Fruit fly (Drosophila melanogaster) whole organism, embryonic: Measurements from ENCODE around the gene mol.
A peak's percentile ranks its signal among the peaks of the same experiment; 100 is the strongest.

Experiments used
- Atf6 ChIP-seq: fragments of 200-800 bp; sonication (Bioruptor generic); IDR thresholded peaks from 2 replicates; pipeline ENCODE4 v1.3.6; 2022; ENCODE audit warnings: missing biosample characterization, missing genetic modification characterization
- CG10147 ChIP-seq: fragments of 200-800 bp; sonication (Bioruptor generic); optimal IDR thresholded peaks from 2 replicates; lab custom pipeline; 2019; ENCODE audit warnings: missing biosample characterization, mild to moderate bottlenecking, missing genetic modification characterization, moderate library complexity
- CG10979 ChIP-seq: fragments of 200-800 bp; sonication (Bioruptor generic); optimal IDR thresholded peaks from 2 replicates; lab custom pipeline; 2018; ENCODE audit warnings: missing biosample characterization, mild to moderate bottlenecking, missing genetic modification characterization, moderate library complexity
- CG11093 ChIP-seq: fragments of 200-800 bp; sonication (Bioruptor generic); IDR thresholded peaks from 3 replicates; pipeline ENCODE4 v1.3.6; 2022; ENCODE audit warnings: missing biosample characterization, missing genetic modification characterization
- CG12391 ChIP-seq: fragments of 200-800 bp; sonication (Bioruptor generic); optimal IDR thresholded peaks from 3 replicates; lab custom pipeline; 2018; ENCODE audit warnings: missing biosample characterization, mild to moderate bottlenecking, missing genetic modification characterization, moderate library complexity
- CG13123 ChIP-seq: fragments of 200-800 bp; sonication (Bioruptor generic); optimal IDR thresholded peaks from 2 replicates; lab custom pipeline; 2016; ENCODE audit warnings: missing biosample characterization, missing genetic modification characterization
- CG14014 ChIP-seq: fragments of 200-800 bp; sonication (Bioruptor generic); IDR thresholded peaks from 2 replicates; pipeline ENCODE4 v1.3.6; 2022; ENCODE audit warnings: missing biosample characterization, missing genetic modification characterization
- CG15073 ChIP-seq: fragments of 200-800 bp; sonication (Bioruptor generic); optimal IDR thresholded peaks from 2 replicates; lab custom pipeline; 2016; ENCODE audit warnings: missing biosample characterization, missing genetic modification characterization
- CG16813 ChIP-seq: fragments of 200-800 bp; sonication (Bioruptor generic); IDR thresholded peaks from 3 replicates; pipeline ENCODE4 v1.3.6; 2022; ENCODE audit warnings: missing biosample characterization, missing genetic modification characterization; ENCODE audit not compliant: partially characterized antibody
- CG31441 ChIP-seq: fragments of 200-800 bp; sonication (Bioruptor generic); IDR thresholded peaks from 2 replicates; pipeline ENCODE4 v1.3.6; 2022; ENCODE audit warnings: missing biosample characterization, missing genetic modification characterization
- CG3281 ChIP-seq: fragments of 200-800 bp; sonication (Bioruptor generic); optimal IDR thresholded peaks from 3 replicates; lab custom pipeline; 2017; ENCODE audit warnings: missing biosample characterization, mild to moderate bottlenecking, missing genetic modification characterization
- CG33213 ChIP-seq: fragments of 200-800 bp; sonication (Bioruptor generic); optimal IDR thresholded peaks from 3 replicates; lab custom pipeline; 2016; ENCODE audit warnings: missing biosample characterization, missing genetic modification characterization
- CG34376 ChIP-seq: fragments of 200-800 bp; sonication (Bioruptor generic); optimal IDR thresholded peaks from 2 replicates; lab custom pipeline; 2018; ENCODE audit warnings: missing biosample characterization, mild to moderate bottlenecking, missing genetic modification characterization
- CG34422 ChIP-seq: fragments of 200-800 bp; sonication (Bioruptor generic); IDR thresholded peaks from 3 replicates; pipeline ENCODE4 v1.3.6; 2022; ENCODE audit warnings: missing biosample characterization, missing genetic modification characterization
- CG6854 ChIP-seq: fragments of 200-800 bp; sonication (Bioruptor generic); optimal IDR thresholded peaks from 3 replicates; lab custom pipeline; 2017; ENCODE audit warnings: missing biosample characterization, mild to moderate bottlenecking, missing genetic modification characterization
- CG8478 ChIP-seq: fragments of >200 bp; optimal IDR thresholded peaks from 2 replicates; lab custom pipeline; 2018
- CHES-1-like ChIP-seq: fragments of 200-800 bp; sonication (Bioruptor generic); optimal IDR thresholded peaks from 2 replicates; lab custom pipeline; 2016; ENCODE audit warnings: missing biosample characterization, missing genetic modification characterization
- CrebB ChIP-seq: fragments of 200-800 bp; sonication (Bioruptor generic); optimal IDR thresholded peaks from 3 replicates; lab custom pipeline; 2018; ENCODE audit warnings: missing biosample characterization, mild to moderate bottlenecking, missing genetic modification characterization
- Dip3 ChIP-seq: fragments of 200-800 bp; sonication (Bioruptor generic); optimal IDR thresholded peaks from 3 replicates; lab custom pipeline; 2016; ENCODE audit warnings: missing biosample characterization, missing genetic modification characterization
- Elba2 ChIP-seq: fragments of 200-800 bp; sonication (Bioruptor generic); optimal IDR thresholded peaks from 3 replicates; lab custom pipeline; 2016; ENCODE audit warnings: missing biosample characterization, missing genetic modification characterization
- Ets65A ChIP-seq: fragments of 200-800 bp; sonication (Bioruptor generic); peaks from one replicate; lab custom pipeline; 2016; ENCODE audit warnings: missing biosample characterization, missing genetic modification characterization
- Hr51 ChIP-seq, 2 experiments: fragments of 200-800 bp; sonication (Bioruptor generic); optimal IDR thresholded peaks; 2 replicates in 1 of 2; 3 replicates in 1 of 2; lab custom pipeline; 2016 to 2018; ENCODE audit warnings: missing biosample characterization in 2 of 2, missing genetic modification characterization in 2 of 2, mild to moderate bottlenecking in 1 of 2, moderate library complexity in 1 of 2
- Lim3 ChIP-seq: fragments of 200-800 bp; sonication (Bioruptor generic); IDR thresholded peaks from 2 replicates; pipeline ENCODE4 v1.3.6; 2022; ENCODE audit warnings: missing biosample characterization, missing genetic modification characterization
- MESR4 ChIP-seq: fragments of 200-800 bp; sonication (Bioruptor generic); optimal IDR thresholded peaks from 2 replicates; lab custom pipeline; 2018; ENCODE audit warnings: missing biosample characterization, mild to moderate bottlenecking, missing genetic modification characterization, moderate library complexity
- Mad ChIP-seq: fragments of 200-800 bp; sonication (Bioruptor generic); optimal IDR thresholded peaks from 2 replicates; lab custom pipeline; 2016; ENCODE audit warnings: missing biosample characterization, missing genetic modification characterization
- Nf-YC ChIP-seq: fragments of 200-800 bp; optimal IDR thresholded peaks from 3 replicates; lab custom pipeline; 2019; ENCODE audit warnings: missing biosample characterization, mild to moderate bottlenecking, missing genetic modification characterization, moderate library complexity
- Poxn ChIP-seq: fragments of 200-800 bp; sonication (Bioruptor generic); IDR thresholded peaks from 2 replicates; pipeline ENCODE4 v1.3.6; 2022; ENCODE audit warnings: missing biosample characterization, missing genetic modification characterization
- Ptx1 ChIP-seq: fragments of 200-800 bp; sonication (Bioruptor generic); IDR thresholded peaks from 2 replicates; pipeline ENCODE4 v1.3.6; 2022; ENCODE audit warnings: missing biosample characterization, missing genetic modification characterization
- Scr ChIP-seq: fragments of 200-800 bp; sonication (Bioruptor generic); IDR thresholded peaks from 2 replicates; pipeline ENCODE4 v1.3.6; 2022; ENCODE audit warnings: missing biosample characterization, missing genetic modification characterization; ENCODE audit not compliant: partially characterized antibody
- ab ChIP-seq: fragments of 200-800 bp; sonication (Bioruptor generic); optimal IDR thresholded peaks from 2 replicates; lab custom pipeline; 2016; ENCODE audit warnings: missing biosample characterization, missing genetic modification characterization
- ash1 ChIP-seq: fragments of 200-800 bp; sonication (Bioruptor generic); optimal IDR thresholded peaks from 2 replicates; lab custom pipeline; 2018; ENCODE audit warnings: missing biosample characterization, mild to moderate bottlenecking, missing genetic modification characterization
- ato ChIP-seq: fragments of 200-800 bp; sonication (Bioruptor generic); IDR thresholded peaks from 2 replicates; pipeline ENCODE4 v1.3.6; 2022; ENCODE audit warnings: missing biosample characterization, missing genetic modification characterization; ENCODE audit not compliant: partially characterized antibody
- fd3F ChIP-seq: fragments of 200-800 bp; sonication (Bioruptor generic); optimal IDR thresholded peaks from 2 replicates; lab custom pipeline; 2018; ENCODE audit warnings: missing biosample characterization, mild to moderate bottlenecking, missing genetic modification characterization, moderate library complexity
- fu2 ChIP-seq: fragments of 200-800 bp; sonication (Bioruptor generic); optimal IDR thresholded peaks from 2 replicates; lab custom pipeline; 2016; ENCODE audit warnings: missing biosample characterization, missing genetic modification characterization
- grn ChIP-seq: fragments of 200-800 bp; sonication (Bioruptor generic); optimal IDR thresholded peaks from 3 replicates; lab custom pipeline; 2017; ENCODE audit warnings: missing biosample characterization, missing genetic modification characterization
- gsb ChIP-seq: fragments of 200-800 bp; sonication (Bioruptor generic); IDR thresholded peaks from 2 replicates; pipeline ENCODE4 v1.3.6; 2022; ENCODE audit warnings: missing biosample characterization, missing genetic modification characterization
- jing ChIP-seq: fragments of 200-800 bp; sonication (Bioruptor generic); optimal IDR thresholded peaks from 2 replicates; lab custom pipeline; 2018; ENCODE audit warnings: missing biosample characterization, mild to moderate bottlenecking, missing genetic modification characterization
- kay ChIP-seq: fragments of 200-800 bp; sonication (Bioruptor generic); optimal IDR thresholded peaks from 2 replicates; lab custom pipeline; 2016; ENCODE audit warnings: missing biosample characterization, missing genetic modification characterization
- knrl ChIP-seq: fragments of 200-800 bp; sonication (Bioruptor generic); IDR thresholded peaks from 3 replicates; pipeline ENCODE4 v1.3.6; 2022; ENCODE audit warnings: missing biosample characterization, missing genetic modification characterization; ENCODE audit not compliant: partially characterized antibody
- nerfin-2 ChIP-seq: fragments of 200-800 bp; sonication (Bioruptor generic); IDR thresholded peaks from 2 replicates; pipeline ENCODE4 v1.3.6; 2022; ENCODE audit warnings: missing biosample characterization, missing genetic modification characterization; ENCODE audit not compliant: partially characterized antibody
- onecut ChIP-seq: fragments of 200-800 bp; sonication (Bioruptor generic); IDR thresholded peaks from 2 replicates; pipeline ENCODE4 v1.3.6; 2022; ENCODE audit warnings: missing biosample characterization, missing genetic modification characterization
- pho ChIP-seq: fragments of 200-800 bp; sonication (Bioruptor generic); optimal IDR thresholded peaks from 2 replicates; lab custom pipeline; 2016; ENCODE audit warnings: missing biosample characterization, missing genetic modification characterization
- pnt ChIP-seq: fragments of 200-800 bp; sonication (Bioruptor generic); optimal IDR thresholded peaks from 3 replicates; lab custom pipeline; 2016; ENCODE audit warnings: missing biosample characterization, missing genetic modification characterization
- psq ChIP-seq: fragments of 200-800 bp; sonication (Bioruptor generic); optimal IDR thresholded peaks from 2 replicates; lab custom pipeline; 2017; ENCODE audit warnings: missing biosample characterization, missing genetic modification characterization
- ranshi ChIP-seq: fragments of 200-800 bp; sonication (Bioruptor generic); IDR thresholded peaks from 2 replicates; pipeline ENCODE4 v1.3.6; 2022; ENCODE audit warnings: missing biosample characterization, missing genetic modification characterization
- schlank ChIP-seq: fragments of 200-800 bp; sonication (Bioruptor generic); optimal IDR thresholded peaks from 2 replicates; lab custom pipeline; 2018; ENCODE audit warnings: missing biosample characterization, mild to moderate bottlenecking, missing genetic modification characterization
- sens ChIP-seq: fragments of 200-800 bp; sonication (Bioruptor generic); peaks from one replicate; lab custom pipeline; 2016; ENCODE audit warnings: missing biosample characterization, missing genetic modification characterization
- tin ChIP-seq: fragments of 200-800 bp; sonication (Bioruptor generic); optimal IDR thresholded peaks from 3 replicates; lab custom pipeline; 2016; ENCODE audit warnings: missing biosample characterization, missing genetic modification characterization
- vnd ChIP-seq: fragments of 200-800 bp; sonication (Bioruptor generic); IDR thresholded peaks from 3 replicates; pipeline ENCODE4 v1.3.6; 2022; ENCODE audit warnings: missing biosample characterization, missing genetic modification characterization; ENCODE audit not compliant: partially characterized antibody
- zen ChIP-seq: fragments of 200-800 bp; sonication (Bioruptor generic); optimal IDR thresholded peaks from 3 replicates; lab custom pipeline; 2018; ENCODE audit warnings: missing biosample characterization, mild to moderate bottlenecking, missing genetic modification characterization, moderate library complexity

Gene mol

DNA sequence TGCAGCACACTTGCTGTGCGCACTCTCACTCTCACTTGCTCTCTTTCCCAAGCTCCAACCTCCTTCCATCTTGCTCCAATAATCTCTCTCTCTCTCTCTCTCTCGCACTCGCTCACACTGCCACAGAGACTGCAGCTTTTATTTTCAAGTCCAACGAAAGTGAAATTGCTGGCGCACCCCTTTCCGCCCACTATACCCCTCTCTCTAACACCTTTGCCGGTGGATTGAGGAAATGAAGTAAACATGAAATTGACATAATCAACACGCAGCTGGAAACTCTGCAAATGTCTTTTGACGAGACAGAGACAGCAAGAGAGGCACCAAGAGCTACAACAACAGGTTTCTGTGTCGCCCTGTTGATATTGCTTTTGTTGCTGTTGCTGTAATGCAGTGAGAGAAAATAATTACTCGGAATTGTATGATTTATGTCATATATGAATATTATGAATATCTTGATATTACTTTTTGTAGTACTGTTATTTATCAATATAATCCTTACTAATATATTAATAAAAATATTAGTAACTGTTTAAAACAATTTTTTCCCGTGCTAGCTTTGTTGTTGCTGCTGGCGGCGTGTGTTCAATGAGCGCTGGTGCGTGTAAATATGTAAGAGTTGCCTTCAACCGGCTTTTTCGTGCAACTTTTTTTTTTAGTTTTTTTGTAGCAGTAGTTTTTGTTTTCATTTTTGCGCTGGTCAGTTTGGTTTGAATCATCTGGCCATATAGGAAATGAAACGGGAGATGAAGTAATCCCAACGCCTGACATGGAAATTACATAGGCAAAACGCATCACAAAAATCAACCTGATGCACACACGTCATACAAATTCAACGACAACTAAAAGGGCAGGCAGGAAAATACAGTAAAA lies 1.5 kb downstream of the mol start (continued):
- TF ChIP-seq Lim3 (peak; percentile 85), ash1 (GFP tag; lab: Kevin White, UChicago) (no peak), fu2 (GFP tag; lab: Kevin White, UChicago) (no peak), CG8478 (lab: Kevin White, UChicago) (no peak), vnd (GFP tag; lab: Robert Waterston, UW) (no peak), grn (peak; percentile 0), pnt (GFP tag; lab: Kevin White, UChicago) (no peak), Atf6 (GFP tag; lab: Robert Waterston, UW) (peak; percentile 88), Scr (GFP tag; lab: Robert Waterston, UW) (no peak), ato (no peak), CG34376 (GFP tag; lab: Kevin White, UChicago) (no peak), tin (GFP tag; lab: Kevin White, UChicago) (peak; percentile 87), zen (peak; percentile 84), CG16813 (GFP tag; lab: Robert Waterston, UW) (no peak), psq (GFP tag; lab: Kevin White, UChicago) (peak; percentile 80), MESR4 (GFP tag; lab: Kevin White, UChicago) (peak; percentile 5), CG31441 (peak; percentile 95), CG3281 (GFP tag; lab: Kevin White, UChicago) (peak; percentile 71), CG11093 (GFP tag; lab: Robert Waterston, UW) (peak; percentile 91), onecut (GFP tag; lab: Robert Waterston, UW) (peak; percentile 73), CrebB (tag; lab: Kevin White, UChicago) (peak; percentile 80), Dip3 (GFP tag; lab: Kevin White, UChicago) (no peak), Ets65A (GFP tag; lab: Kevin White, UChicago) (peak; percentile 12), CG14014 (peak; percentile 85), ranshi (GFP tag; lab: Robert Waterston, UW) (peak; percentile 93), Hr51 (GFP tag; optimal IDR thresholded peaks at IDR 0.05; lab: Kevin White, UChicago) (peak; percentile 30 to 96), CG10147 (GFP tag; lab: Kevin White, UChicago) (peak; percentile 78), fd3F (peak; percentile 85), ab (peak; percentile 26), CG6854 (GFP tag; lab: Kevin White, UChicago) (peak; percentile 62), schlank (tag; lab: Kevin White, UChicago) (peak; percentile 31), Mad (peak; percentile 48), CHES-1-like (peak; percentile 8), gsb (GFP tag; lab: Robert Waterston, UW) (peak; percentile 72), CG13123 (GFP tag; lab: Kevin White, UChicago) (peak; percentile 81), CG12391 (tag; lab: Kevin White, UChicago) (peak; percentile 97), knrl (GFP tag; lab: Robert Waterston, UW) (no peak), jing (GFP tag; lab: Kevin White, UChicago) (peak; percentile 76), Poxn (GFP tag; lab: Robert Waterston, UW) (peak; percentile 16; the same call in 1 of the 2 replicates), pho (peak; percentile 12), nerfin-2 (no peak), Elba2 (GFP tag; lab: Kevin White, UChicago) (peak; percentile 16), CG15073 (GFP tag; lab: Kevin White, UChicago) (peak; percentile 40), Ptx1 (GFP tag; lab: Robert Waterston, UW) (peak; percentile 96), CG34422 (GFP tag; lab: Robert Waterston, UW) (peak; percentile 94), sens (GFP tag; lab: Kevin White, UChicago) (peak; percentile 85), kay (peak; percentile 58), Nf-YC (tag; lab: Kevin White, UChicago) (peak; percentile 52), CG10979 (tag; lab: Kevin White, UChicago) (peak; percentile 96), CG33213 (GFP tag; lab: Kevin White, UChicago) (peak; percentile 36)
